Fruit fly (Drosophila melanogaster) whole organism, embryonic: Measurements from ENCODE around the gene Rrp1.
A peak's percentile ranks its signal among the peaks of the same experiment; 100 is the strongest.

Experiments used
- Aef1 ChIP-seq: fragments of 200-800 bp; sonication (Bioruptor generic); IDR thresholded peaks from 3 replicates; pipeline ENCODE4 v1.3.6; 2022; ENCODE audit warnings: missing biosample characterization, missing genetic modification characterization
- Bteb2 ChIP-seq: fragments of 200-800 bp; sonication (Bioruptor generic); optimal IDR thresholded peaks from 2 replicates; lab custom pipeline; 2016; ENCODE audit warnings: missing biosample characterization, missing genetic modification characterization
- CG12104 ChIP-seq: fragments of 200-800 bp; sonication (Bioruptor generic); optimal IDR thresholded peaks from 3 replicates; lab custom pipeline; 2016; ENCODE audit warnings: missing biosample characterization, missing genetic modification characterization
- CG1602 ChIP-seq: fragments of 200-800 bp; sonication (Bioruptor generic); optimal IDR thresholded peaks from 3 replicates; lab custom pipeline; 2016; ENCODE audit warnings: missing biosample characterization, missing genetic modification characterization
- CG17328 ChIP-seq: fragments of 200-800 bp; sonication (Bioruptor generic); IDR thresholded peaks from 2 replicates; pipeline ENCODE4 v1.3.6; 2022; ENCODE audit warnings: missing biosample characterization, missing genetic modification characterization
- CG17359 ChIP-seq: fragments of 200-800 bp; sonication (Bioruptor generic); optimal IDR thresholded peaks from 3 replicates; lab custom pipeline; 2018; ENCODE audit warnings: missing biosample characterization, mild to moderate bottlenecking, missing genetic modification characterization, moderate library complexity
- CG17912 ChIP-seq: fragments of 200-800 bp; sonication (Bioruptor generic); optimal IDR thresholded peaks from 2 replicates; lab custom pipeline; 2018; ENCODE audit warnings: missing biosample characterization, mild to moderate bottlenecking, missing genetic modification characterization
- CG2889 ChIP-seq: fragments of 200-800 bp; sonication (Bioruptor generic); IDR thresholded peaks from 3 replicates; pipeline ENCODE4 v1.3.6; 2022; ENCODE audit warnings: missing biosample characterization, missing genetic modification characterization
- CG31365 ChIP-seq: fragments of 200-800 bp; sonication (Bioruptor generic); optimal IDR thresholded peaks from 2 replicates; lab custom pipeline; 2018; ENCODE audit warnings: missing biosample characterization, mild to moderate bottlenecking, missing genetic modification characterization
- CG32772 ChIP-seq: fragments of 200-800 bp; sonication (Bioruptor generic); IDR thresholded peaks from 2 replicates; pipeline ENCODE4 v1.3.6; 2022; ENCODE audit warnings: missing biosample characterization, missing genetic modification characterization
- CG4617 ChIP-seq: fragments of 200-800 bp; sonication (Bioruptor generic); optimal IDR thresholded peaks from 3 replicates; lab custom pipeline; 2016; ENCODE audit warnings: missing biosample characterization, missing genetic modification characterization, borderline replicate concordance
- CG4854 ChIP-seq: fragments of 200-800 bp; sonication (Bioruptor generic); optimal IDR thresholded peaks from 2 replicates; lab custom pipeline; 2016; ENCODE audit warnings: missing biosample characterization, missing genetic modification characterization, inconsistent platforms
- CG7786 ChIP-seq: fragments of 200-800 bp; sonication (Bioruptor generic); optimal IDR thresholded peaks from 2 replicates; lab custom pipeline; 2016; ENCODE audit warnings: missing biosample characterization, missing genetic modification characterization
- CG8089 ChIP-seq: fragments of 200-800 bp; sonication (Bioruptor generic); optimal IDR thresholded peaks from 3 replicates; lab custom pipeline; 2016; ENCODE audit warnings: missing biosample characterization, missing genetic modification characterization
- CHES-1-like ChIP-seq: fragments of 200-800 bp; sonication (Bioruptor generic); optimal IDR thresholded peaks from 2 replicates; lab custom pipeline; 2016; ENCODE audit warnings: missing biosample characterization, missing genetic modification characterization
- CoRest ChIP-seq: fragments of 200-800 bp; sonication (Bioruptor generic); optimal IDR thresholded peaks from 3 replicates; lab custom pipeline; 2018; ENCODE audit warnings: missing biosample characterization, mild to moderate bottlenecking, missing genetic modification characterization, moderate library complexity
- D19A ChIP-seq: fragments of 200-800 bp; optimal IDR thresholded peaks from 3 replicates; lab custom pipeline; 2019; ENCODE audit warnings: missing biosample characterization, mild to moderate bottlenecking, missing genetic modification characterization, moderate library complexity
- Dad ChIP-seq: fragments of 200-800 bp; sonication (Bioruptor generic); optimal IDR thresholded peaks from 3 replicates; lab custom pipeline; 2016; ENCODE audit warnings: missing biosample characterization, missing genetic modification characterization
- Deaf1 ChIP-seq: fragments of 200-800 bp; optimal IDR thresholded peaks from 3 replicates; lab custom pipeline; 2019; ENCODE audit warnings: missing biosample characterization, mild to moderate bottlenecking, missing genetic modification characterization, moderate library complexity
- Dek ChIP-seq: fragments of 200-800 bp; sonication (Bioruptor generic); optimal IDR thresholded peaks from 3 replicates; lab custom pipeline; 2019; ENCODE audit warnings: missing biosample characterization, mild to moderate bottlenecking, missing genetic modification characterization, moderate library complexity
- H15 ChIP-seq: fragments of 200-800 bp; sonication (Bioruptor generic); IDR thresholded peaks from 3 replicates; pipeline ENCODE4 v1.3.6; 2022; ENCODE audit warnings: missing biosample characterization, missing genetic modification characterization
- Hmx ChIP-seq: fragments of 200-800 bp; sonication (Bioruptor generic); optimal IDR thresholded peaks from 2 replicates; lab custom pipeline; 2016; ENCODE audit warnings: missing biosample characterization, missing genetic modification characterization
- Kr ChIP-seq: fragments of 200-800 bp; sonication (Bioruptor generic); optimal IDR thresholded peaks from 2 replicates; lab custom pipeline; 2017; ENCODE audit warnings: missing biosample characterization, mild to moderate bottlenecking, missing genetic modification characterization
- Mad ChIP-seq: fragments of 200-800 bp; sonication (Bioruptor generic); optimal IDR thresholded peaks from 2 replicates; lab custom pipeline; 2016; ENCODE audit warnings: missing biosample characterization, missing genetic modification characterization
- Pdp1 ChIP-seq, 2 experiments: fragments of 200-800 bp; sonication (Bioruptor generic); optimal IDR thresholded peaks; 3 replicates each; lab custom pipeline; 2016; ENCODE audit warnings: missing biosample characterization in 2 of 2, missing genetic modification characterization in 2 of 2, mild to moderate bottlenecking in 1 of 2, moderate library complexity in 1 of 2
- Ptx1 ChIP-seq: fragments of 200-800 bp; sonication (Bioruptor generic); IDR thresholded peaks from 2 replicates; pipeline ENCODE4 v1.3.6; 2022; ENCODE audit warnings: missing biosample characterization, missing genetic modification characterization
- Taf1 ChIP-seq: fragments of 200-800 bp; sonication (Bioruptor generic); IDR thresholded peaks from 2 replicates; pipeline ENCODE4 v1.3.6; 2022; ENCODE audit warnings: missing biosample characterization, missing genetic modification characterization
- ap ChIP-seq: fragments of 200-800 bp; sonication (Bioruptor generic); IDR thresholded peaks from 2 replicates; pipeline ENCODE4 v1.3.6; 2022; ENCODE audit warnings: missing biosample characterization, missing genetic modification characterization
- bab2 ChIP-seq: fragments of 200-800 bp; sonication (Bioruptor generic); optimal IDR thresholded peaks from 2 replicates; lab custom pipeline; 2016; ENCODE audit warnings: missing biosample characterization, missing genetic modification characterization
- bowl ChIP-seq: fragments of 200-800 bp; sonication (Bioruptor generic); IDR thresholded peaks from 2 replicates; pipeline ENCODE4 v1.3.6; 2022; ENCODE audit warnings: missing biosample characterization, missing genetic modification characterization
- cad ChIP-seq: fragments of >200 bp; optimal IDR thresholded peaks from 2 replicates; lab custom pipeline; 2017; ENCODE audit warnings: missing biosample characterization, missing genetic modification characterization
- da ChIP-seq: fragments of 200-800 bp; sonication (Bioruptor generic); optimal IDR thresholded peaks from 2 replicates; lab custom pipeline; 2016; ENCODE audit warnings: missing biosample characterization, missing genetic modification characterization
- disco-r ChIP-seq: fragments of 200-800 bp; sonication (Bioruptor generic); optimal IDR thresholded peaks from 2 replicates; lab custom pipeline; 2016; ENCODE audit warnings: missing biosample characterization, missing genetic modification characterization
- gcm ChIP-seq: fragments of 200-800 bp; sonication (Bioruptor generic); optimal IDR thresholded peaks from 2 replicates; lab custom pipeline; 2019; ENCODE audit warnings: missing biosample characterization, mild to moderate bottlenecking, missing genetic modification characterization, moderate library complexity
- gem ChIP-seq: fragments of 200-800 bp; sonication (Bioruptor generic); optimal IDR thresholded peaks from 2 replicates; lab custom pipeline; 2019; ENCODE audit warnings: missing biosample characterization, mild to moderate bottlenecking, missing genetic modification characterization, moderate library complexity
- inv ChIP-seq: fragments of 200-800 bp; sonication (Bioruptor generic); IDR thresholded peaks from 2 replicates; pipeline ENCODE4 v1.3.6; 2022; ENCODE audit warnings: missing biosample characterization, missing genetic modification characterization; ENCODE audit not compliant: partially characterized antibody
- kay ChIP-seq: fragments of 200-800 bp; sonication (Bioruptor generic); optimal IDR thresholded peaks from 2 replicates; lab custom pipeline; 2016; ENCODE audit warnings: missing biosample characterization, missing genetic modification characterization
- ken ChIP-seq: fragments of 200-800 bp; sonication (Bioruptor generic); IDR thresholded peaks from 3 replicates; pipeline ENCODE4 v1.3.6; 2022; ENCODE audit warnings: missing biosample characterization, missing genetic modification characterization
- lilli ChIP-seq: fragments of 200-800 bp; sonication (Bioruptor generic); optimal IDR thresholded peaks from 3 replicates; lab custom pipeline; 2016; ENCODE audit warnings: missing biosample characterization, missing genetic modification characterization
- org-1 ChIP-seq: fragments of 200-800 bp; sonication (Bioruptor generic); optimal IDR thresholded peaks from 2 replicates; lab custom pipeline; 2017; ENCODE audit warnings: missing biosample characterization, missing genetic modification characterization
- pan ChIP-seq, 4 experiments: fragments of >200 bp in 3 of 4; fragments of 200-800 bp in 1 of 4; sonication (Bioruptor generic) in 1 of 4; optimal IDR thresholded peaks in 3 of 4; IDR thresholded peaks in 1 of 4; 2 replicates each; pipeline versions ENCODE4 v1.3.6 to Lab custom; 2017 to 2022; ENCODE audit warnings: missing biosample characterization in 2 of 4, missing genetic modification characterization in 2 of 4, mixed read lengths in 1 of 4
- prd ChIP-seq, 3 experiments: fragments of >200 bp in 2 of 3; fragments of 200-800 bp in 1 of 3; sonication (Bioruptor generic) in 1 of 3; optimal IDR thresholded peaks in 2 of 3; IDR thresholded peaks in 1 of 3; 2 replicates in 2 of 3; 3 replicates in 1 of 3; pipeline versions ENCODE4 v1.3.6 to Lab custom; 2017 to 2022; ENCODE audit warnings: missing biosample characterization in 1 of 3, missing genetic modification characterization in 1 of 3
- repo ChIP-seq: fragments of 200-800 bp; sonication (Bioruptor generic); optimal IDR thresholded peaks from 2 replicates; lab custom pipeline; 2016; ENCODE audit warnings: missing biosample characterization, missing genetic modification characterization
- sc ChIP-seq, 3 experiments: fragments of >200 bp in 2 of 3; fragments of 200-800 bp in 1 of 3; sonication (Bioruptor generic) in 1 of 3; optimal IDR thresholded peaks; 2 replicates in 2 of 3; 3 replicates in 1 of 3; lab custom pipeline; 2017; ENCODE audit warnings: mild to moderate bottlenecking in 1 of 3, missing biosample characterization in 1 of 3, missing genetic modification characterization in 1 of 3, missing genetic modification reagents in 1 of 3
- slbo ChIP-seq: fragments of 200-800 bp; sonication (Bioruptor generic); IDR thresholded peaks from 2 replicates; pipeline ENCODE4 v1.3.6; 2022; ENCODE audit warnings: missing biosample characterization, missing genetic modification characterization
- tio ChIP-seq: fragments of 200-800 bp; sonication (Bioruptor generic); optimal IDR thresholded peaks from 2 replicates; lab custom pipeline; 2017; ENCODE audit warnings: missing biosample characterization, missing genetic modification characterization, inconsistent platforms
- tx ChIP-seq: fragments of 200-800 bp; sonication (Bioruptor generic); optimal IDR thresholded peaks from 2 replicates; lab custom pipeline; 2016; ENCODE audit warnings: missing biosample characterization, missing genetic modification characterization
- usp ChIP-seq: fragments of >200 bp; optimal IDR thresholded peaks from 2 replicates; lab custom pipeline; 2017; ENCODE audit warnings: missing biosample characterization, missing genetic modification characterization
- zf30C ChIP-seq: fragments of 200-800 bp; sonication (Bioruptor generic); optimal IDR thresholded peaks from 3 replicates; lab custom pipeline; 2018; ENCODE audit warnings: missing biosample characterization, mild to moderate bottlenecking, missing genetic modification characterization
- zfh1 ChIP-seq: fragments of 200-800 bp; sonication (Bioruptor generic); IDR thresholded peaks from 3 replicates; pipeline ENCODE4 v1.3.6; 2022; ENCODE audit warnings: missing biosample characterization, missing genetic modification characterization

Gene Rrp1

dm6 chr2L:3012780-3013179 lies 40.5 kb upstream of the Rrp1 start (continued):
- TF ChIP-seq sc (optimal IDR thresholded peaks at IDR 0.05; lab: Kevin White, UChicago): no peak
- TF ChIP-seq sc (GFP tag; optimal IDR thresholded peaks at IDR 0.05; lab: Kevin White, UChicago): no peak
- TF ChIP-seq zf30C: no peak
- no peak for TF ChIP-seq org-1
- TF ChIP-seq lilli (GFP tag; lab: Kevin White, UChicago): peak; percentile 9
- TF ChIP-seq Dek (tag; lab: Kevin White, UChicago): no peak
- TF ChIP-seq disco-r: no peak
- peak; percentile 38; the same call in 1 of the 3 replicates for TF ChIP-seq ken (GFP tag; lab: Robert Waterston, UW)
- TF ChIP-seq H15 (GFP tag; lab: Robert Waterston, UW): 0 out of 3 replicates have a peak, but pooled peaks have one; percentile 42
- no peak for TF ChIP-seq bowl (GFP tag; lab: Robert Waterston, UW)
- no peak for TF ChIP-seq usp
- TF ChIP-seq CoRest (tag; lab: Kevin White, UChicago): peak; percentile 7
- peak; percentile 33; the same call in 1 of the 2 replicates for TF ChIP-seq Ptx1 (GFP tag; lab: Robert Waterston, UW)
- no peak for TF ChIP-seq D19A (tag; lab: Kevin White, UChicago)
- TF ChIP-seq Pdp1 (GFP tag; optimal IDR thresholded peaks at IDR 0.05; lab: Kevin White, UChicago): no peak
- TF ChIP-seq CHES-1-like (GFP tag; lab: Kevin White, UChicago): no peak
- TF ChIP-seq CG8089 (GFP tag; lab: Kevin White, UChicago): no peak
- no peak for TF ChIP-seq da (GFP tag; lab: Kevin White, UChicago)
- no peak for TF ChIP-seq CG17359 (tag; lab: Kevin White, UChicago)
- TF ChIP-seq slbo (GFP tag; lab: Robert Waterston, UW): peak; percentile 49
- TF ChIP-seq CG31365 (tag; lab: Kevin White, UChicago): no peak
- no peak for TF ChIP-seq Dad (GFP tag; lab: Kevin White, UChicago)
- 0 out of 2 replicates have a peak, but pooled peaks have one; percentile 33 for TF ChIP-seq ap (GFP tag; lab: Robert Waterston, UW)
- no peak for TF ChIP-seq cad (GFP tag; lab: Kevin White, UChicago)
- TF ChIP-seq bab2: no peak
- TF ChIP-seq CG1602 (GFP tag; lab: Kevin White, UChicago): no peak
- no peak for TF ChIP-seq gem
- no peak for TF ChIP-seq CG2889
- TF ChIP-seq CG12104 (GFP tag; lab: Kevin White, UChicago): no peak
- no peak for TF ChIP-seq tio (GFP tag; lab: Kevin White, UChicago)
- TF ChIP-seq Bteb2: no peak
- 0 out of 3 replicates have a peak, but pooled peaks have one; percentile 16 for TF ChIP-seq Aef1 (GFP tag; lab: Robert Waterston, UW)
- TF ChIP-seq Kr (GFP tag; lab: Kevin White, UChicago): no peak
- no peak for TF ChIP-seq repo (GFP tag; lab: Kevin White, UChicago)
- no peak for TF ChIP-seq Mad (GFP tag; lab: Kevin White, UChicago)
- peak; percentile 45; the same call in 1 of the 2 replicates for TF ChIP-seq CG17328 (GFP tag; lab: Robert Waterston, UW)
- TF ChIP-seq tx (GFP tag; lab: Kevin White, UChicago): no peak
- TF ChIP-seq CG4854 (GFP tag; lab: Kevin White, UChicago): no peak
- TF ChIP-seq gcm (GFP tag; lab: Kevin White, UChicago): no peak
- TF ChIP-seq zfh1 (GFP tag; lab: Robert Waterston, UW): peak; percentile 68
- TF ChIP-seq prd (optimal IDR thresholded peaks at IDR 0.05; lab: Kevin White, UChicago): no peak
- TF ChIP-seq prd (GFP tag; IDR thresholded peaks at IDR 0.05; lab: Robert Waterston, UW): peak; percentile 55; the same call in 1 of the 3 replicates
- no peak for TF ChIP-seq pan (optimal IDR thresholded peaks at IDR 0.05; lab: Kevin White, UChicago)
- peak in 1 of 2 experiments; percentile 27 for TF ChIP-seq pan (GFP tag; optimal IDR thresholded peaks at IDR 0.05 in 1 of 2, IDR thresholded peaks at IDR 0.05 in 1 of 2)
- TF ChIP-seq inv (GFP tag; lab: Robert Waterston, UW): no peak
- TF ChIP-seq CG17912: no peak
- TF ChIP-seq Deaf1 (tag; lab: Kevin White, UChicago): no peak
- TF ChIP-seq Taf1 (GFP tag; lab: Robert Waterston, UW): no peak
- TF ChIP-seq CG7786 (GFP tag; lab: Kevin White, UChicago): no peak
- TF ChIP-seq CG4617 (GFP tag; lab: Kevin White, UChicago): no peak
- 0 out of 2 replicates have a peak, but pooled peaks have one; percentile 27 for TF ChIP-seq CG32772 (GFP tag; lab: Robert Waterston, UW)
- no peak for TF ChIP-seq Hmx (GFP tag; lab: Kevin White, UChicago)
- no peak for TF ChIP-seq kay (GFP tag; lab: Kevin White, UChicago)
